Worm (Caenorhabditis elegans): ENCODE data around the gene zig-3.

The zig-3 gene

ce11 chrX:7915616-7916015 lies 14.9 kb upstream of the zig-3 start:
- TF ChIP-seq efl-1 (optimal IDR thresholded peaks at IDR 0.05) (no peak), efl-1 (GFP tag; optimal IDR thresholded peaks at IDR 0.05 in 1 of 2) (no peak), fkh-8 (tag; optimal IDR thresholded peaks at IDR 0.05) (no peak), elt-2 (tag; optimal IDR thresholded peaks at IDR 0.05) (no peak), nhr-11 (tag; optimal IDR thresholded peaks at IDR 0.05) (no peak), ceh-88 (GFP tag; IDR thresholded peaks at IDR 0.05) (no peak), alr-1 (tag; optimal IDR thresholded peaks at IDR 0.05; ENCODE audit: borderline replicate concordance) (no peak), pax-3 (tag; optimal IDR thresholded peaks at IDR 0.05) (no peak), nhr-77 (tag; optimal IDR thresholded peaks at IDR 0.05) (no peak), hlh-4 (tag; optimal IDR thresholded peaks at IDR 0.05) (no peak), isw-1 (GFP tag; IDR thresholded peaks at IDR 0.05) (no peak), F16B12.6 (tag; optimal IDR thresholded peaks at IDR 0.05) (no peak), zag-1 (tag; optimal IDR thresholded peaks at IDR 0.05) (no peak)

DNA sequence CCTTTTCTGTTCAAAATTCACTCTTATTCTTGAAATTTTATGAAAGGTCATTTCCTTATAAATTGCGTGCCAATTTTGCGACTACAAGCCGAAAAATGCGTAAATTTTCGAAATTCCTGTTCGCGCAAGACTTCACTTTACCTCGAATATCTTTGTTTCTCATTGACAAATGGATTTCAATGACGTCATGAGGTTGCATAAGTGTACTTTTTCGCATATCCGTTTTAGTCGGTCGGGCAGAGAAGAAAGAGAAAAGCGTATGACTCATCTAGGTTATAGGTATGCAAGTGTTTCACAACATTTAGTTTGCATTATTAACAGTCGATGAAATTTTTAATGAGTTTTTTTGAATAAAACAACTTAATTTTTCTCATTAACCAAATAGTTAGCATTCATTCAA lies 14.5 kb upstream of the zig-3 start:
- TF ChIP-seq tlp-1 (tag; optimal IDR thresholded peaks at IDR 0.05) (no peak), nhr-20 (tag; optimal IDR thresholded peaks at IDR 0.05) (no peak), lin-13 (GFP tag; optimal IDR thresholded peaks at IDR 0.05) (no peak), nhr-237 (tag; optimal IDR thresholded peaks at IDR 0.05) (no peak), egl-27 (tag; optimal IDR thresholded peaks at IDR 0.05) (no peak), blmp-1 (tag; optimal IDR thresholded peaks at IDR 0.05) (peak; percentile 78), fkh-8 (tag; optimal IDR thresholded peaks at IDR 0.05) (peak; percentile 56), alr-1 (tag; optimal IDR thresholded peaks at IDR 0.05; ENCODE audit: borderline replicate concordance) (no peak)

- TF ChIP-seq lin-14 (GFP tag; optimal IDR thresholded peaks at IDR 0.05) (no peak), ceh-88 (GFP tag; IDR thresholded peaks at IDR 0.05) (no peak), mef-2 (tag; optimal IDR thresholded peaks at IDR 0.05) (no peak), mab-9 (GFP tag; IDR thresholded peaks at IDR 0.05) (no peak), ces-1 (GFP tag; optimal IDR thresholded peaks at IDR 0.05) (no peak), nhr-20 (tag; optimal IDR thresholded peaks at IDR 0.05) (no peak), pax-3 (tag; optimal IDR thresholded peaks at IDR 0.05) (peak; percentile 23), ceh-82 (tag; optimal IDR thresholded peaks at IDR 0.05) (no peak), C34B4.2 (tag; optimal IDR thresholded peaks at IDR 0.05) (no peak), sup-37 (GFP tag; optimal IDR thresholded peaks at IDR 0.05) (no peak), fkh-8 (tag; optimal IDR thresholded peaks at IDR 0.05) (peak; percentile 56), dsc-1 (tag; optimal IDR thresholded peaks at IDR 0.05) (peak; percentile 58), ama-1 (optimal IDR thresholded peaks at IDR 0.05) (no peak), ztf-11 (tag; optimal IDR thresholded peaks at IDR 0.05) (no peak), ceh-90 (tag; optimal IDR thresholded peaks at IDR 0.05) (no peak), fos-1 (tag; optimal IDR thresholded peaks at IDR 0.05) (no peak), mep-1 (tag; optimal IDR thresholded peaks at IDR 0.05) (no peak), mdl-1 (tag; optimal IDR thresholded peaks at IDR 0.05) (no peak), nhr-71 (tag; optimal IDR thresholded peaks at IDR 0.05) (peak; percentile 16)
These were observed 9.4 kb upstream of the zig-3 start for ce11 chrX:7921130-7921529.

DNA sequence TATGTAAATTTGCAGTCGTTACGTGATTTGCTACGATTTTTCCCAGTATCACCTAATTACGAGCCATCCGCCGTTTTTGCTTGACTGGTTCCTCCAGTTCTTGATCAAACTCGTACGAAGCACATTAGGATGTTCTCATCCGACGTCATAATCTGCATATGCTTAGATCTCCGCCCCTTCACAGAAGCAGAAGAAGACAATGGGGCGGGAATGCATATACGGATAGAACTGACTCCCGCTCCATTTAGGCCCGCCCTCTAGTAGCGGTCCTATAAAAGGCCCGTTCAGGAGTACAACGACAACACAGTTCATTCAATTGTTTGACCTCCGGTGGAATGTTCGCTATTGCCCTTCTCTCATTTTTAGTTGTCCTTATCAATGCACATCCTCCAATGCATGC lies 5.4 kb upstream of the zig-3 start, which contains the start of gene zig-4:
TSS of gene zig-4 (plus strand) at position 301 of the 400 bp plus-strand sequence.
- TF ChIP-seq fkh-8 (tag; optimal IDR thresholded peaks at IDR 0.05) (peak; percentile 46), ama-1 (optimal IDR thresholded peaks at IDR 0.05) (no peak), nhr-47 (tag; optimal IDR thresholded peaks at IDR 0.05) (peak; percentile 37), sox-4 (tag; optimal IDR thresholded peaks at IDR 0.05) (peak; percentile 51), aha-1 (tag; optimal IDR thresholded peaks at IDR 0.05) (no peak)

- no peak for TF ChIP-seq nhr-76 (tag; optimal IDR thresholded peaks at IDR 0.05)
- peak in 1 of 6 experiments; percentile 77 for TF ChIP-seq elt-3 (tag; optimal IDR thresholded peaks at IDR 0.05)
- no peak for TF ChIP-seq ceh-63 (GFP tag; optimal IDR thresholded peaks at IDR 0.05)
- TF ChIP-seq unc-62 (GFP tag; optimal IDR thresholded peaks at IDR 0.05): no peak
- peak; percentile 74 for TF ChIP-seq nhr-85 (tag)
- no peak for TF ChIP-seq snpc-4 (tag; optimal IDR thresholded peaks at IDR 0.05)
- TF ChIP-seq lin-35 (GFP tag; optimal IDR thresholded peaks at IDR 0.05): peak in 1 of 2 experiments; percentile 55
- peak; percentile 69 for TF ChIP-seq unc-130 (tag; optimal IDR thresholded peaks at IDR 0.05)
- TF ChIP-seq mdl-1 (tag; optimal IDR thresholded peaks at IDR 0.05): peak in 1 of 2 experiments; percentile 77
- no peak for TF ChIP-seq pax-3 (tag; optimal IDR thresholded peaks at IDR 0.05)
- peak; percentile 66 for TF ChIP-seq vab-15 (tag; optimal IDR thresholded peaks at IDR 0.05)
- TF ChIP-seq C16A3.4 (tag; optimal IDR thresholded peaks at IDR 0.05): peak; percentile 26
- TF ChIP-seq nhr-20 (tag; optimal IDR thresholded peaks at IDR 0.05): peak; percentile 56
- no peak for TF ChIP-seq fos-1 (tag; optimal IDR thresholded peaks at IDR 0.05)
- no peak for TF ChIP-seq egl-13 (tag; optimal IDR thresholded peaks at IDR 0.05)
- TF ChIP-seq nhr-11 (tag; optimal IDR thresholded peaks at IDR 0.05): no peak
These were observed 1.9 kb downstream of the zig-3 start for ce11 chrX:7932453-7932852.

Data from whole organism, L1 larva.